Worm (Caenorhabditis elegans): ENCODE data around the gene T14B4.1.

The T14B4.1 gene

ce11 chrII:6736604-6737003, at the start of gene T14B4.1:
T14B4.1 (plus strand) TSS chrII:6736904.
- TF ChIP-seq him-1 (tag; optimal IDR thresholded peaks at IDR 0.05) (no peak), W03F9.2 (tag; optimal IDR thresholded peaks at IDR 0.05) (no peak), dao-5 (tag; optimal IDR thresholded peaks at IDR 0.05) (no peak)

- TF ChIP-seq W03F9.2 (tag; optimal IDR thresholded peaks at IDR 0.05): no peak
Observed at ce11 chrII:6689088-6689487, 47.6 kb upstream of the T14B4.1 start.

ce11 chrII:6695388-6695787, 41.3 kb upstream of the T14B4.1 start, which contains the start of gene C18H9.5:
C18H9.5 (minus strand) TSS chrII:6695566.
- TF ChIP-seq W03F9.2 (tag; optimal IDR thresholded peaks at IDR 0.05) (no peak), him-1 (tag; optimal IDR thresholded peaks at IDR 0.05) (no peak)

ce11 chrII:6698784-6699183, 37.9 kb upstream of the T14B4.1 start, which contains the start of gene C18H9.1:
C18H9.1 (plus strand) TSS chrII:6699084.
- TF ChIP-seq dao-5 (tag; optimal IDR thresholded peaks at IDR 0.05) (no peak), W03F9.2 (tag; optimal IDR thresholded peaks at IDR 0.05) (no peak), him-1 (tag; optimal IDR thresholded peaks at IDR 0.05) (no peak)

- TF ChIP-seq him-1 (tag; optimal IDR thresholded peaks at IDR 0.05) (no peak), dao-5 (tag; optimal IDR thresholded peaks at IDR 0.05) (no peak), W03F9.2 (tag; optimal IDR thresholded peaks at IDR 0.05) (no peak)
Observed at ce11 chrII:6701497-6701896, 35.2 kb upstream of the T14B4.1 start, which contains the start of gene C18H9.6. C18H9.6 (minus strand) TSS chrII:6701625.

ce11 chrII:6705593-6706228, 31.0 kb upstream of the T14B4.1 start, which contains the start of gene rpy-1:
rpy-1 (minus strand) TSS chrII:6705643.
- TF ChIP-seq him-1 (tag; optimal IDR thresholded peaks at IDR 0.05): no peak
- TF ChIP-seq dao-5 (tag; optimal IDR thresholded peaks at IDR 0.05): no peak
- no peak for TF ChIP-seq W03F9.2 (tag; optimal IDR thresholded peaks at IDR 0.05)

ce11 chrII:6706552-6707091, 30.1 kb upstream of the T14B4.1 start:
- TF ChIP-seq him-1 (tag; optimal IDR thresholded peaks at IDR 0.05) (no peak), dao-5 (tag; optimal IDR thresholded peaks at IDR 0.05) (no peak), W03F9.2 (tag; optimal IDR thresholded peaks at IDR 0.05) (no peak)

- no peak for TF ChIP-seq him-1 (tag; optimal IDR thresholded peaks at IDR 0.05)
Observed at ce11 chrII:6707496-6708260, 29.0 kb upstream of the T14B4.1 start.

ce11 chrII:6708980-6709379, 27.7 kb upstream of the T14B4.1 start:
- TF ChIP-seq dao-5 (tag; optimal IDR thresholded peaks at IDR 0.05) (no peak), him-1 (tag; optimal IDR thresholded peaks at IDR 0.05) (peak; percentile 56), W03F9.2 (tag; optimal IDR thresholded peaks at IDR 0.05) (no peak)

- TF ChIP-seq him-1 (tag; optimal IDR thresholded peaks at IDR 0.05) (no peak), W03F9.2 (tag; optimal IDR thresholded peaks at IDR 0.05) (no peak), dao-5 (tag; optimal IDR thresholded peaks at IDR 0.05) (no peak)
Observed at ce11 chrII:6709680-6710079, 27.0 kb upstream of the T14B4.1 start.

- TF ChIP-seq him-1 (tag; optimal IDR thresholded peaks at IDR 0.05) (no peak), W03F9.2 (tag; optimal IDR thresholded peaks at IDR 0.05) (no peak), dao-5 (tag; optimal IDR thresholded peaks at IDR 0.05) (no peak)
Observed at ce11 chrII:6710596-6710995, 26.1 kb upstream of the T14B4.1 start.

- TF ChIP-seq him-1 (tag; optimal IDR thresholded peaks at IDR 0.05) (no peak), dao-5 (tag; optimal IDR thresholded peaks at IDR 0.05) (no peak), W03F9.2 (tag; optimal IDR thresholded peaks at IDR 0.05) (no peak)
Observed at ce11 chrII:6712177-6712981, 24.3 kb upstream of the T14B4.1 start, which contains the start of the genes dpy-10 and T14B4.19. dpy-10 (minus strand) TSS chrII:6712227. T14B4.19 (minus strand) TSS chrII:6712931.

- TF ChIP-seq W03F9.2 (tag; optimal IDR thresholded peaks at IDR 0.05): no peak
Observed at ce11 chrII:6713003-6713402, 23.7 kb upstream of the T14B4.1 start.
